Fruit fly (Drosophila melanogaster): ENCODE results near the gene CG5114.
A peak's percentile ranks its signal among the peaks of the same experiment; 100 is the strongest.

DNA sequence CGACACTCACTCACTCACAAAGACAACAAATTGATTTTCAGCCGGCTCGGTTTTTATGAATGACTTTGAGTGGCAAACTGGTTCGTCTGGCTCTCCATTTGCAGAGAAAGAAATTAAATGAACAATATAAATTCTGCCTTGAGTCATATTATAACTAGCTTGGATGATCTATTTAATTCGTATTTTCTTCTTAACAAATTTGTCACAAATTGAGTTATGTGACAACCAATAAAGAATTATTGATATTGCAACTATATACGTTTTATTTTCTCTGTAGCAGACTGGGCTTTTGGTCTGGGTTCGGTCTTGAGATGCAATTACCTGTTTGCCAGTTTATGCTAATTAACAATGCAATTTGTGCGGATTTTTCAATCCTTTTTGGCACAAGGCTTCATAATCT, 24.2 kb downstream of the CG5114 start:
- TF ChIP-seq CG10348 (GFP tag; IDR thresholded peaks at IDR 0.05) (0 out of 2 replicates have a peak, but pooled peaks have one; percentile 34), Pif1A (GFP tag; optimal IDR thresholded peaks at IDR 0.05) (peak; percentile 86), CG12605 (GFP tag; IDR thresholded peaks at IDR 0.05) (peak; percentile 91), gl (tag; optimal IDR thresholded peaks at IDR 0.05) (peak; percentile 44), CG14655 (GFP tag; optimal IDR thresholded peaks at IDR 0.05) (peak; percentile 83), fd96Ca (GFP tag; IDR thresholded peaks at IDR 0.05) (0 out of 3 replicates have a peak, but pooled peaks have one; percentile 48), CG4496 (GFP tag; IDR thresholded peaks at IDR 0.05) (peak; percentile 95), Snoo (tag; optimal IDR thresholded peaks at IDR 0.05) (peak; percentile 53), CG32121 (GFP tag; IDR thresholded peaks at IDR 0.05) (peak; percentile 92), Ets98B (GFP tag; IDR thresholded peaks at IDR 0.05) (peak; percentile 91), D1 (tag; optimal IDR thresholded peaks at IDR 0.05) (peak; percentile 63), EcR (GFP tag; optimal IDR thresholded peaks at IDR 0.05) (no peak), Pif1B (GFP tag; optimal IDR thresholded peaks at IDR 0.05) (peak; percentile 83)
